Worm (Caenorhabditis elegans): ENCODE data around the gene grd-5.

The grd-5 gene

ce11 chrV:8626406-8626805 lies 7.6 kb downstream of the grd-5 start:
- no peak for TF ChIP-seq unc-39 (tag; optimal IDR thresholded peaks at IDR 0.05)
- no peak for TF ChIP-seq tbx-8 (GFP tag; optimal IDR thresholded peaks at IDR 0.05)
- no peak for TF ChIP-seq ceh-43 (GFP tag; optimal IDR thresholded peaks at IDR 0.05)
- no peak for TF ChIP-seq nhr-12 (tag; optimal IDR thresholded peaks at IDR 0.05)
- TF ChIP-seq blmp-1 (tag; optimal IDR thresholded peaks at IDR 0.05) = no peak
- TF ChIP-seq ceh-83 (GFP tag; optimal IDR thresholded peaks at IDR 0.05) = no peak
- TF ChIP-seq unc-120 (tag; optimal IDR thresholded peaks at IDR 0.05; ENCODE audit: poor library complexity, severe bottlenecking) = no peak
- no peak for TF ChIP-seq zip-8 (tag; optimal IDR thresholded peaks at IDR 0.05)
- no peak for TF ChIP-seq pha-4 (tag; optimal IDR thresholded peaks at IDR 0.05)
- TF ChIP-seq nhr-2 (tag; optimal IDR thresholded peaks at IDR 0.05) = no peak

- TF ChIP-seq ces-1 (GFP tag; optimal IDR thresholded peaks at IDR 0.05) = no peak
- TF ChIP-seq pha-4 (tag; optimal IDR thresholded peaks at IDR 0.05) = no peak
- no peak for TF ChIP-seq ceh-43 (GFP tag; optimal IDR thresholded peaks at IDR 0.05)
- no peak for TF ChIP-seq nhr-28 (tag; optimal IDR thresholded peaks at IDR 0.05)
- TF ChIP-seq zip-8 (tag; optimal IDR thresholded peaks at IDR 0.05) = no peak
- no peak for TF ChIP-seq lsy-2 (tag; optimal IDR thresholded peaks at IDR 0.05)
- TF ChIP-seq unc-120 (tag; optimal IDR thresholded peaks at IDR 0.05; ENCODE audit: poor library complexity, severe bottlenecking) = no peak
- no peak for TF ChIP-seq ham-2 (GFP tag; optimal IDR thresholded peaks at IDR 0.05)
- TF ChIP-seq tbx-8 (GFP tag; optimal IDR thresholded peaks at IDR 0.05) = no peak
- no peak for TF ChIP-seq unc-39 (tag; optimal IDR thresholded peaks at IDR 0.05)
- TF ChIP-seq snpc-4 (tag; optimal IDR thresholded peaks at IDR 0.05) = no peak
- no peak for TF ChIP-seq elt-1 (tag; optimal IDR thresholded peaks at IDR 0.05; ENCODE audit: borderline replicate concordance, insufficient read depth)
- TF ChIP-seq cnd-1 (tag; optimal IDR thresholded peaks at IDR 0.05) = no peak
Observed at ce11 chrV:8627580-8627979, 8.7 kb downstream of the grd-5 start.

DNA sequence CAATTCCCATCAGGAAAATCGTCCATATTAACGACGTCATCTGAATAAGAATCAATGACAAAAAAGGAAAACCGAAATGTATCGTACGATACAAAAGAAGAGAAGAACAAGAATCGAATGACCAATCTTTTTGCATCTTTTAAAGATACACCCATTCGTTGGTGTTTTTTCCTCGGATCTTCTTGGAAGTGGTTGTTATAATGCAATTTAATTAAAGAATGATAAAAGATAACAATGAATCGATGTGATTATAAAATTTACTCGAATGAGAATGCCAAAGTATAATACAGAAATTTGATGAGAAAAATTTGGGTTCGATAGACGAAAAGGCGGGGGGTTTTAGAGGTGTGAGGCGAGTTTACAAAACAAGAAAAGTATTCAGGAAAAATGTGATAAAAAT lies 10.2 kb downstream of the grd-5 start, which contains the start of gene F41E6.12:
F41E6.12 (minus strand) TSS at position 101 of the 400 bp plus-strand sequence.
- no peak for TF ChIP-seq nhr-76 (tag; optimal IDR thresholded peaks at IDR 0.05)
- TF ChIP-seq ham-2 (GFP tag; optimal IDR thresholded peaks at IDR 0.05) = no peak
- no peak for TF ChIP-seq bed-3 (GFP tag; optimal IDR thresholded peaks at IDR 0.05)
- no peak for TF ChIP-seq ceh-83 (GFP tag; optimal IDR thresholded peaks at IDR 0.05)
- TF ChIP-seq flh-1 (GFP tag; optimal IDR thresholded peaks at IDR 0.05) = no peak

DNA sequence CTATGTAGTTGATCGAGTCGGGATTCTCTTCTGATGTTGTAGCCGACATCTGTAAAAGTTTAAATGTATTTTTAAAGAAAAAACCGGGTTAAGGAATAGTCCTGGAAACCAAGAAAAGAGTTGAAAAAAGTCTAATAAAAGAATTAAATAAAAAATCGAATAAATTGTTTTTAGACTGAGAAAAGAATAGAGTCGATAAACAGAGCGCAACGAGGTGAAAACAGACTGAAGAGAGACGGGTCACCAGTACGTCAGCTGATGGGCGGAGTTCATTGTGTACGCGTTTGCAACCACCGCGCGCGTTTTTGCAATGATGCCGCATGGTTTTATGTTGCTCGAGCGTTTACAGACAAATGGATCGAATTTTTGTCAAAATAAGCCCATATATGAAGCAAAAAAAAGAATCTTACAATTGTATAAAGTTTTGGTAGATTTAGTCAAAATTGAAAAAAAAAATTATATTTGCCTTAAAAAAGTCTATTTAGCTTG lies 12.5 kb downstream of the grd-5 start, which contains the start of gene atg-18:
atg-18 (minus strand) TSS at position 51 of the 489 bp plus-strand sequence.
- TF ChIP-seq drap-1 (GFP tag; optimal IDR thresholded peaks at IDR 0.05) (peak; percentile 62), zip-8 (tag; optimal IDR thresholded peaks at IDR 0.05) (no peak), cnd-1 (tag; optimal IDR thresholded peaks at IDR 0.05) (peak; percentile 53), ztf-11 (tag; optimal IDR thresholded peaks at IDR 0.05) (peak; percentile 10), ceh-43 (GFP tag; optimal IDR thresholded peaks at IDR 0.05) (peak; percentile 67), ces-1 (GFP tag; optimal IDR thresholded peaks at IDR 0.05) (no peak), mep-1 (tag; optimal IDR thresholded peaks at IDR 0.05) (peak; percentile 45), snpc-4 (tag; optimal IDR thresholded peaks at IDR 0.05) (no peak), nhr-12 (tag; optimal IDR thresholded peaks at IDR 0.05) (no peak), ceh-39 (tag; optimal IDR thresholded peaks at IDR 0.05) (peak; percentile 12), hlh-1 (tag; optimal IDR thresholded peaks at IDR 0.05) (peak; percentile 86), ham-2 (GFP tag; optimal IDR thresholded peaks at IDR 0.05) (peak; percentile 18), elt-3 (tag; optimal IDR thresholded peaks at IDR 0.05) (no peak), lin-13 (tag; optimal IDR thresholded peaks at IDR 0.05) (peak; percentile 50), blmp-1 (tag; optimal IDR thresholded peaks at IDR 0.05) (peak; percentile 41), unc-62 (GFP tag; optimal IDR thresholded peaks at IDR 0.05) (peak; percentile 18), bed-3 (GFP tag; optimal IDR thresholded peaks at IDR 0.05) (peak; percentile 22), lin-32 (GFP tag; optimal IDR thresholded peaks at IDR 0.05) (peak; percentile 18), ceh-83 (GFP tag; optimal IDR thresholded peaks at IDR 0.05) (peak; percentile 75), lsy-2 (tag; optimal IDR thresholded peaks at IDR 0.05) (peak; percentile 39), pha-4 (tag; optimal IDR thresholded peaks at IDR 0.05) (peak; percentile 36), mls-2 (tag; optimal IDR thresholded peaks at IDR 0.05) (no peak), unc-120 (tag; optimal IDR thresholded peaks at IDR 0.05; ENCODE audit: poor library complexity, severe bottlenecking) (peak; percentile 33), nhr-237 (tag; optimal IDR thresholded peaks at IDR 0.05) (peak; percentile 11), nhr-2 (tag; optimal IDR thresholded peaks at IDR 0.05) (peak; percentile 11), mab-5 (tag; optimal IDR thresholded peaks at IDR 0.05) (peak; percentile 52), M03D4.4 (tag; optimal IDR thresholded peaks at IDR 0.05) (no peak), flh-1 (GFP tag; optimal IDR thresholded peaks at IDR 0.05) (no peak), nhr-28 (tag; optimal IDR thresholded peaks at IDR 0.05) (no peak), elt-1 (tag; optimal IDR thresholded peaks at IDR 0.05; ENCODE audit: borderline replicate concordance, insufficient read depth) (no peak), nhr-76 (tag; optimal IDR thresholded peaks at IDR 0.05) (no peak)

Data from whole organism, mixed stage, embryonic.